6 worm cellular contexts compared by ENCODE assay signal in genomic region chrIII:9143911-9144310, ce11.
A peak's percentile ranks its signal among the peaks of the same experiment; 100 is the strongest.
TF ChIP-seq lines count a peak whose summit lies in the region.

ZK512.11 (plus strand) TSS chrIII:9144211.

TF ChIP-seq in whole organism, L1 larva, 84 proteins besides CTCF, POLR2A, EP300 and RAD21:
- no peak for TF ChIP-seq nhr-237 (tag; optimal IDR thresholded peaks at IDR 0.05; lab: Kevin White, UChicago)
- no peak for TF ChIP-seq xbp-1 (tag; optimal IDR thresholded peaks at IDR 0.05; lab: Kevin White, UChicago)
- TF ChIP-seq nhr-85 (tag; lab: Kevin White, UChicago), result no peak
- TF ChIP-seq ceh-8 (GFP tag; optimal IDR thresholded peaks at IDR 0.05; lab: Kevin White, UChicago), result peak; percentile 9
- TF ChIP-seq aha-1 (tag; optimal IDR thresholded peaks at IDR 0.05; lab: Kevin White, UChicago), result no peak
- TF ChIP-seq nhr-84 (tag; optimal IDR thresholded peaks at IDR 0.05; lab: Kevin White, UChicago), result no peak

TF ChIP-seq in whole organism, L2 larva, 48 proteins besides CTCF, POLR2A, EP300 and RAD21 (continues in another document):
- no peak for TF ChIP-seq mab-5 (tag; optimal IDR thresholded peaks at IDR 0.05; lab: Kevin White, UChicago)
- no peak for TF ChIP-seq nhr-77 (tag; optimal IDR thresholded peaks at IDR 0.05; lab: Kevin White, UChicago)
- no peak for TF ChIP-seq peb-1 (tag; optimal IDR thresholded peaks at IDR 0.05; lab: Kevin White, UChicago)
- no peak for TF ChIP-seq gmeb-1 (tag; optimal IDR thresholded peaks at IDR 0.05; lab: Kevin White, UChicago)
- TF ChIP-seq ama-1 (optimal IDR thresholded peaks at IDR 0.05; lab: Kevin White, UChicago), result no peak
- no peak for TF ChIP-seq alr-1 (tag; optimal IDR thresholded peaks at IDR 0.05; lab: Kevin White, UChicago)
- TF ChIP-seq ztf-4 (tag; optimal IDR thresholded peaks at IDR 0.05; lab: Kevin White, UChicago), result no peak
- TF ChIP-seq elt-1 (tag; optimal IDR thresholded peaks at IDR 0.05; lab: Kevin White, UChicago), result no peak
- TF ChIP-seq C34F6.9 (tag; optimal IDR thresholded peaks at IDR 0.05; lab: Kevin White, UChicago), result peak; percentile 3
- no peak for TF ChIP-seq ceh-16 (tag; optimal IDR thresholded peaks at IDR 0.05; lab: Kevin White, UChicago)
- no peak for TF ChIP-seq elt-3 (tag; optimal IDR thresholded peaks at IDR 0.05; lab: Kevin White, UChicago)
- TF ChIP-seq Y55F3AM.14 (GFP tag; optimal IDR thresholded peaks at IDR 0.05; lab: Kevin White, UChicago), result no peak
- no peak for TF ChIP-seq lin-39 (tag; optimal IDR thresholded peaks at IDR 0.05; lab: Kevin White, UChicago)
- no peak for TF ChIP-seq crh-2 (tag; optimal IDR thresholded peaks at IDR 0.05; lab: Kevin White, UChicago)
- no peak for TF ChIP-seq sma-9 (GFP tag; optimal IDR thresholded peaks at IDR 0.05; lab: Kevin White, UChicago)
- no peak for TF ChIP-seq sma-9 (tag; optimal IDR thresholded peaks at IDR 0.05; lab: Kevin White, UChicago)
- peak in 1 of 2 experiments; percentile 5 for TF ChIP-seq lsy-2 (tag; optimal IDR thresholded peaks at IDR 0.05; lab: Kevin White, UChicago)
- TF ChIP-seq unc-55 (GFP tag; optimal IDR thresholded peaks at IDR 0.05; lab: Kevin White, UChicago), result peak; percentile 19

TF ChIP-seq in whole organism, L3 larva, 47 proteins besides CTCF, POLR2A, EP300 and RAD21:
- TF ChIP-seq nhr-67 (tag; optimal IDR thresholded peaks at IDR 0.05; lab: Kevin White, UChicago), result no peak
- peak; percentile 7 for TF ChIP-seq hmg-11 (tag; optimal IDR thresholded peaks at IDR 0.05; lab: Kevin White, UChicago)
- no peak for TF ChIP-seq ceh-16 (tag; optimal IDR thresholded peaks at IDR 0.05; lab: Kevin White, UChicago)
- no peak for TF ChIP-seq ceh-28 (tag; optimal IDR thresholded peaks at IDR 0.05; lab: Kevin White, UChicago)
- no peak for TF ChIP-seq ama-1 (optimal IDR thresholded peaks at IDR 0.05; lab: Kevin White, UChicago)
- TF ChIP-seq nhr-237 (tag; optimal IDR thresholded peaks at IDR 0.05; lab: Kevin White, UChicago), result no peak
- TF ChIP-seq ceh-9 (tag; optimal IDR thresholded peaks at IDR 0.05; lab: Kevin White, UChicago), result no peak
- TF ChIP-seq nfya-1 (tag; optimal IDR thresholded peaks at IDR 0.05; lab: Kevin White, UChicago; ENCODE audit: insufficient read depth), result peak; percentile 11

TF ChIP-seq in whole organism, late embryonic, 69 proteins besides CTCF, POLR2A, EP300 and RAD21:
- TF ChIP-seq fkh-10 (GFP tag; optimal IDR thresholded peaks at IDR 0.05; lab: Kevin White, UChicago) (no peak), ceh-34 (tag; optimal IDR thresholded peaks at IDR 0.05; lab: Kevin White, UChicago) (no peak), unc-42 (tag; optimal IDR thresholded peaks at IDR 0.05; lab: Kevin White, UChicago) (peak; percentile 64), nfya-1 (tag; optimal IDR thresholded peaks at IDR 0.05; lab: Kevin White, UChicago) (peak; percentile 7), ceh-48 (tag; optimal IDR thresholded peaks at IDR 0.05; lab: Kevin White, UChicago) (peak; percentile 69), fkh-6 (tag; optimal IDR thresholded peaks at IDR 0.05; lab: Kevin White, UChicago) (no peak)

TF ChIP-seq in whole organism, midembryonic, 9 proteins besides CTCF, POLR2A, EP300 and RAD21:
- TF ChIP-seq tab-1 (GFP tag; IDR thresholded peaks at IDR 0.05; lab: Robert Waterston, UW) (no peak), flt-1 (GFP tag; IDR thresholded peaks at IDR 0.05; lab: Robert Waterston, UW) (no peak), T22C8.4 (GFP tag; IDR thresholded peaks at IDR 0.05; lab: Robert Waterston, UW) (peak; percentile 23; the same call in 1 of the 2 replicates)

TF ChIP-seq in whole organism, mixed stage, embryonic, 35 proteins besides CTCF, POLR2A, EP300 and RAD21:
- no peak for TF ChIP-seq unc-120 (tag; optimal IDR thresholded peaks at IDR 0.05; lab: Kevin White, UChicago; ENCODE audit: poor library complexity, severe bottlenecking)
- TF ChIP-seq zip-8 (tag; optimal IDR thresholded peaks at IDR 0.05; lab: Kevin White, UChicago), result no peak
- TF ChIP-seq ces-1 (GFP tag; optimal IDR thresholded peaks at IDR 0.05; lab: Kevin White, UChicago), result peak; percentile 74
